Worm (Caenorhabditis elegans): ENCODE results near the gene mtm-9.

The mtm-9 gene

DNA sequence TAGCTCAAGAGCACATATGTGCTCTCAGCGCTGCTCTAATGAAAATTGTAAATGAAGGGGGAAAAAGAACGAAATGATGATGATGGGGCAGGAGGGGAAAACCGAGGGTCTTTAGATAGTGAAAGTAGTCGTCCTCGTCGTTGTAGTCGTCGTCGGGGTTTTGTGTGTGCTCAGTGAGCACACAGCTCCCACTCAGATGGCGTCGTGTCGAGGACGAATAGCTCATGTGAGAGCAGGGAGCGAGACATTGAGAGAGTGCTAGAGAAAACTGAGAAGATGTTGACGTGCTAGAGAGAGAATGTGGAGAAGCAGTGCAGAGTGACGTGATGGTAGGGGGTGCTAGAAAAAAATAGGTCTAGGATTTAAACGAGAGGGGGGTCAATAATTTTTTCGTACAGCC, 25.6 kb upstream of the mtm-9 start:
- TF ChIP-seq lin-13 (GFP tag; optimal IDR thresholded peaks at IDR 0.05) (peak; percentile 31), aha-1 (tag; optimal IDR thresholded peaks at IDR 0.05) (no peak), ceh-82 (tag; optimal IDR thresholded peaks at IDR 0.05) (peak in 2 of 3 experiments; percentile 36 to 65), unc-130 (tag; optimal IDR thresholded peaks at IDR 0.05) (no peak), zip-4 (GFP tag; optimal IDR thresholded peaks at IDR 0.05) (no peak), F16B12.6 (tag; optimal IDR thresholded peaks at IDR 0.05) (no peak), egl-27 (tag; optimal IDR thresholded peaks at IDR 0.05) (no peak), tbx-2 (tag; optimal IDR thresholded peaks at IDR 0.05) (peak; percentile 48), ets-5 (GFP tag; IDR thresholded peaks at IDR 0.05) (no peak), nhr-11 (tag; optimal IDR thresholded peaks at IDR 0.05) (no peak), fkh-10 (GFP tag; optimal IDR thresholded peaks at IDR 0.05) (peak; percentile 88), efl-1 (optimal IDR thresholded peaks at IDR 0.05) (peak; percentile 26 to 37), efl-1 (GFP tag; optimal IDR thresholded peaks at IDR 0.05 in 1 of 2) (no peak), ama-1 (optimal IDR thresholded peaks at IDR 0.05) (peak; percentile 7), hlh-4 (tag; optimal IDR thresholded peaks at IDR 0.05) (no peak), ceh-8 (GFP tag; optimal IDR thresholded peaks at IDR 0.05) (peak; percentile 38), skn-1 (tag; optimal IDR thresholded peaks at IDR 0.05) (peak; percentile 45), nhr-19 (GFP tag; conservative IDR thresholded peaks at IDR 0.05) (peak; percentile 26), dsc-1 (tag; optimal IDR thresholded peaks at IDR 0.05) (peak; percentile 43), nhr-77 (tag; optimal IDR thresholded peaks at IDR 0.05) (no peak), mab-9 (GFP tag; IDR thresholded peaks at IDR 0.05) (0 out of 2 replicates have a peak, but pooled peaks have one; percentile 9), unc-30 (tag; optimal IDR thresholded peaks at IDR 0.05) (no peak), grh-1 (GFP tag; IDR thresholded peaks at IDR 0.05) (no peak), mep-1 (tag; optimal IDR thresholded peaks at IDR 0.05) (peak; percentile 39), elt-3 (tag; optimal IDR thresholded peaks at IDR 0.05) (no peak), nhr-12 (tag; optimal IDR thresholded peaks at IDR 0.05) (no peak), lin-15B (tag; optimal IDR thresholded peaks at IDR 0.05) (no peak), nhr-76 (tag; optimal IDR thresholded peaks at IDR 0.05) (no peak), isw-1 (GFP tag; IDR thresholded peaks at IDR 0.05) (0 out of 2 replicates have a peak, but pooled peaks have one; percentile 11), ceh-88 (GFP tag; IDR thresholded peaks at IDR 0.05) (no peak), unc-98 (GFP tag; IDR thresholded peaks at IDR 0.05) (no peak), efl-3 (GFP tag; optimal IDR thresholded peaks at IDR 0.05) (no peak), fkh-4 (tag; optimal IDR thresholded peaks at IDR 0.05; ENCODE audit: borderline replicate concordance) (no peak), sox-4 (tag; optimal IDR thresholded peaks at IDR 0.05) (peak; percentile 10), lir-3 (tag; optimal IDR thresholded peaks at IDR 0.05; ENCODE audit: poor library complexity) (no peak), mef-2 (tag; optimal IDR thresholded peaks at IDR 0.05) (no peak), unc-62 (GFP tag; optimal IDR thresholded peaks at IDR 0.05) (no peak), nhr-85 (tag) (no peak), fkh-8 (tag; optimal IDR thresholded peaks at IDR 0.05) (peak; percentile 88), aly-2 (tag; optimal IDR thresholded peaks at IDR 0.05) (no peak), xbp-1 (tag; optimal IDR thresholded peaks at IDR 0.05) (peak; percentile 40), nhr-47 (tag; optimal IDR thresholded peaks at IDR 0.05) (peak; percentile 64), C04F5.9 (tag; optimal IDR thresholded peaks at IDR 0.05) (no peak), zag-1 (tag; optimal IDR thresholded peaks at IDR 0.05) (no peak), snpc-4 (tag; optimal IDR thresholded peaks at IDR 0.05) (peak; percentile 12), elt-2 (tag; optimal IDR thresholded peaks at IDR 0.05) (no peak), jun-1 (tag; optimal IDR thresholded peaks at IDR 0.05) (no peak), ztf-11 (tag; optimal IDR thresholded peaks at IDR 0.05) (peak in 1 of 2 experiments; percentile 36), lsy-2 (tag; optimal IDR thresholded peaks at IDR 0.05) (peak; percentile 19 to 58), dpl-1 (GFP tag; optimal IDR thresholded peaks at IDR 0.05) (peak in 1 of 3 experiments; percentile 20), ztf-4 (tag; optimal IDR thresholded peaks at IDR 0.05) (no peak), hpl-2 (GFP tag; optimal IDR thresholded peaks at IDR 0.05) (no peak), snu-23 (GFP tag; optimal IDR thresholded peaks at IDR 0.05) (peak; percentile 57), C34B4.2 (tag; optimal IDR thresholded peaks at IDR 0.05) (no peak), lin-14 (GFP tag; optimal IDR thresholded peaks at IDR 0.05) (peak; percentile 90)
